Fruit fly (Drosophila melanogaster): ENCODE data around the gene IFT46.

Gene IFT46

dm6 chr2L:18604986-18605385 is 10.9 kb downstream of the IFT46 start, which contains the start of gene CG10413 (continued):
- peak; percentile 95 for TF ChIP-seq B-H1 (GFP tag; IDR thresholded peaks at IDR 0.05)
- TF ChIP-seq Xrp1 (GFP tag; IDR thresholded peaks at IDR 0.05): peak; percentile 98
- peak; percentile 97 for TF ChIP-seq disco-r (GFP tag; optimal IDR thresholded peaks at IDR 0.05)
- peak; percentile 33; the same call in 1 of the 2 replicates for TF ChIP-seq inv (GFP tag; IDR thresholded peaks at IDR 0.05; ENCODE audit: partially characterized antibody)
- TF ChIP-seq Sin3A (optimal IDR thresholded peaks at IDR 0.05): no peak
- TF ChIP-seq al (GFP tag; IDR thresholded peaks at IDR 0.05): peak; percentile 98
- peak; percentile 95 for TF ChIP-seq nom (GFP tag; optimal IDR thresholded peaks at IDR 0.05)
- TF ChIP-seq CG7987 (GFP tag; optimal IDR thresholded peaks at IDR 0.05): peak; percentile 94
- TF ChIP-seq CG14965 (GFP tag; optimal IDR thresholded peaks at IDR 0.05; ENCODE audit: borderline replicate concordance): peak; percentile 71
- TF ChIP-seq NK7.1 (GFP tag; optimal IDR thresholded peaks at IDR 0.05): peak; percentile 94

DNA sequence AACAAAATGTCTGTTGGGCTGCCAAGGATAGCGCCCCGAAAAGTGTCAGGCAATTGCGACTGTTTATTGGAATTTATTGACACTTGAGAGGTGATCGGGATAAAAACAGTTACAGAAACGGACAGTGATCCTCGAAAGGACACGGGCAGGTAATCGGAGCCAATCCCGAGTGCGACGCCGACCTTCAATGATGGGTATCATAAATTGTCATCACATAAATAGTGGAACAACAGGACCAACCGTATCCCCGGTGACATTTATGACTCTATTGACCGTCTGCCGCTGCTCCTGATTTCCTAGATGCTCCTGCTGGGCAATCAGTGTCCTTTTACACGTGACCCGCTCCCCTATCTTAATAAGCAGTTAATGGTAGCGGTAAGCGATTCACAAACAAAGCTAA is 16.8 kb downstream of the IFT46 start:
- TF ChIP-seq cad (GFP tag; optimal IDR thresholded peaks at IDR 0.05) (peak; percentile 91), Max (GFP tag; optimal IDR thresholded peaks at IDR 0.05) (no peak), hth (optimal IDR thresholded peaks at IDR 0.05) (peak; percentile 76), cato (GFP tag; optimal IDR thresholded peaks at IDR 0.05; ENCODE audit: borderline replicate concordance) (no peak), Dek (tag; optimal IDR thresholded peaks at IDR 0.05) (no peak), odd (GFP tag; optimal IDR thresholded peaks at IDR 0.05) (peak; percentile 30), CG10321 (GFP tag; IDR thresholded peaks at IDR 0.05) (no peak), Hr78 (GFP tag; optimal IDR thresholded peaks at IDR 0.05) (no peak), zen (tag; optimal IDR thresholded peaks at IDR 0.05) (peak; percentile 44)

DNA sequence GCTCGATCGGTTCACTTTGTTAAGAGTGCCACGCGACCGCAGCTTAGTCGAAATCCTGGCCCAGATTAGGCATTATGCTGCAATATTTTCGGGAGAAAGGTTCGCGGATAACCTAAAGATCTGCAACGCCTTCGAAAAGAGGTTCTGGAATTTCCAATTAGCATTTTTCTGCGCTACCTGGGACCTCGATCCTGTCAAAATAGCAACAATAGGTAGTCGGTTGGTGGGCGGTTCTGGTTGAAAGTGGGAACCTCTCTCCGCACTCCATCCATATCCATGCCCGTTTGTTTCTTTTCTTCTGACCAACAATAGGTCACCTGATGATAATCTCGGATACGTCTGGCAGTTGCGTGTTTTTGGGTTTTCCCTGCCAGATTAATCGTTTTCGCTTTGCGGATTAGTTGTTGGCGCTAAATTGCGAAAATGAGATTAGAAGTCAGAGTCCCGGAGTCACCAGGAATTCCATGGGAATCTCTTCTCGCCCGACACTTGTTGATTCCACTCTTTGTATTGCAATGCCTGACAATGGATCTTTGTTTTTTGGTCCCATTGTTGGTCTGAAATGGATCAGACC is 17.7 kb downstream of the IFT46 start:
- TF ChIP-seq insv (GFP tag; optimal IDR thresholded peaks at IDR 0.05): peak in 1 of 2 experiments; percentile 80
- TF ChIP-seq tll (GFP tag; optimal IDR thresholded peaks at IDR 0.05): peak in 1 of 2 experiments; percentile 73
- no peak for TF ChIP-seq CG31224 (GFP tag; IDR thresholded peaks at IDR 0.05)
- TF ChIP-seq CG13123 (GFP tag; optimal IDR thresholded peaks at IDR 0.05): no peak
- peak; percentile 78 for TF ChIP-seq CG15479 (GFP tag; optimal IDR thresholded peaks at IDR 0.05)
- no peak for TF ChIP-seq cas (GFP tag; IDR thresholded peaks at IDR 0.05)
- peak; percentile 88 for TF ChIP-seq D (optimal IDR thresholded peaks at IDR 0.05)
- TF ChIP-seq D (GFP tag; optimal IDR thresholded peaks at IDR 0.05): no peak

dm6 chr2L:18596871-18597338 is 19.0 kb downstream of the IFT46 start, which contains the start of gene amos:
Gene amos, minus strand, starts transcription at chr2L:18596921.
- TF ChIP-seq Nf-YB (GFP tag; optimal IDR thresholded peaks at IDR 0.05): peak; percentile 74
- no peak for TF ChIP-seq CG9817 (tag; optimal IDR thresholded peaks at IDR 0.05)
- TF ChIP-seq zen (tag; optimal IDR thresholded peaks at IDR 0.05): peak; percentile 38
- TF ChIP-seq tll (GFP tag; optimal IDR thresholded peaks at IDR 0.05): peak in 1 of 2 experiments; percentile 83
- no peak for TF ChIP-seq CG18619 (GFP tag; optimal IDR thresholded peaks at IDR 0.05)
- TF ChIP-seq cad (GFP tag; optimal IDR thresholded peaks at IDR 0.05): peak; percentile 60

- peak; percentile 69; the same call in 1 of the 4 replicates for TF ChIP-seq Dll (GFP tag; IDR thresholded peaks at IDR 0.05; ENCODE audit: partially characterized antibody)
- TF ChIP-seq E2f1 (GFP tag; IDR thresholded peaks at IDR 0.05): 0 out of 2 replicates have a peak, but pooled peaks have one; percentile 5
- peak; percentile 45 for TF ChIP-seq CG4617 (GFP tag; optimal IDR thresholded peaks at IDR 0.05; ENCODE audit: borderline replicate concordance)
- TF ChIP-seq MESR4 (GFP tag; optimal IDR thresholded peaks at IDR 0.05): peak; percentile 89
- TF ChIP-seq CG13287 (GFP tag; IDR thresholded peaks at IDR 0.05; ENCODE audit: partially characterized antibody): 0 out of 2 replicates have a peak, but pooled peaks have one; percentile 3
- TF ChIP-seq hkb (optimal IDR thresholded peaks at IDR 0.05): no peak
- peak; percentile 20; the same call in 1 of the 2 replicates for TF ChIP-seq hkb (GFP tag; IDR thresholded peaks at IDR 0.05)
- TF ChIP-seq CG17385 (GFP tag; optimal IDR thresholded peaks at IDR 0.05): peak; percentile 86
- no peak for TF ChIP-seq CrebB (tag; optimal IDR thresholded peaks at IDR 0.05)
- no peak for TF ChIP-seq wek (GFP tag; optimal IDR thresholded peaks at IDR 0.05)
These were observed 25.0 kb downstream of the IFT46 start for dm6 chr2L:18590942-18591257.
